Fruit fly (Drosophila melanogaster) whole organism, adult: ENCODE data around the gene mip130.

Experiments
- CG12768 ChIP-seq: fragments of 200-800 bp; sonication (Bioruptor generic); optimal IDR thresholded peaks from 2 replicates; lab custom pipeline; 2017; ENCODE audit warnings: missing biosample characterization, missing genetic modification characterization, mild to moderate bottlenecking, moderate library complexity, missing genetic modification reagents
- CG14711 ChIP-seq: fragments of 200-800 bp; sonication (Bioruptor generic); optimal IDR thresholded peaks from 2 replicates; lab custom pipeline; 2018; ENCODE audit warnings: missing biosample characterization, mild to moderate bottlenecking, missing genetic modification characterization, moderate library complexity
- CG1620 ChIP-seq: fragments of 200-800 bp; sonication (Bioruptor generic); optimal IDR thresholded peaks from 2 replicates; lab custom pipeline; 2016; ENCODE audit warnings: missing biosample characterization, missing genetic modification characterization
- CG33017 ChIP-seq: fragments of 200-800 bp; sonication (Bioruptor generic); optimal IDR thresholded peaks from 2 replicates; lab custom pipeline; 2018; ENCODE audit warnings: missing biosample characterization, mild to moderate bottlenecking, missing genetic modification characterization, moderate library complexity
- Clk ChIP-seq: fragments of 200-800 bp; sonication (Bioruptor generic); optimal IDR thresholded peaks from 2 replicates; lab custom pipeline; 2017; ENCODE audit warnings: missing biosample characterization, missing genetic modification characterization
- Crg-1 ChIP-seq: fragments of 200-800 bp; sonication (Bioruptor generic); optimal IDR thresholded peaks from 2 replicates; lab custom pipeline; 2016; ENCODE audit warnings: missing biosample characterization, missing genetic modification characterization
- Mnt ChIP-seq: fragments of 200-800 bp; sonication (Bioruptor generic); optimal IDR thresholded peaks from 2 replicates; lab custom pipeline; 2016; ENCODE audit warnings: missing biosample characterization, mild to moderate bottlenecking, missing genetic modification characterization
- bab1 ChIP-seq: fragments of 200-800 bp; sonication (Bioruptor generic); optimal IDR thresholded peaks from 3 replicates; lab custom pipeline; 2019; ENCODE audit warnings: missing biosample characterization, mild to moderate bottlenecking, missing genetic modification characterization, moderate library complexity
- cic ChIP-seq: fragments of 200-800 bp; sonication (Bioruptor generic); optimal IDR thresholded peaks from 2 replicates; lab custom pipeline; 2017; ENCODE audit warnings: missing biosample characterization, mild to moderate bottlenecking, missing genetic modification characterization, moderate library complexity
- cnc ChIP-seq, 2 experiments: fragments of >200 bp; optimal IDR thresholded peaks; 2 replicates each; lab custom pipeline; 2017
- kay ChIP-seq: fragments of 200-800 bp; sonication (Bioruptor generic); peaks from one replicate; lab custom pipeline; 2016; ENCODE audit warnings: missing biosample characterization, missing genetic modification characterization, borderline replicate concordance
- ovo ChIP-seq: fragments of 200-800 bp; sonication (Bioruptor generic); optimal IDR thresholded peaks from 2 replicates; lab custom pipeline; 2016; ENCODE audit warnings: missing biosample characterization, missing genetic modification characterization
- tj ChIP-seq: fragments of 200-800 bp; sonication (Bioruptor generic); optimal IDR thresholded peaks from 3 replicates; lab custom pipeline; 2017; ENCODE audit warnings: missing biosample characterization, mild to moderate bottlenecking, missing genetic modification characterization, moderate library complexity
- toe ChIP-seq: fragments of 200-800 bp; sonication (Bioruptor generic); optimal IDR thresholded peaks from 2 replicates; lab custom pipeline; 2016; ENCODE audit warnings: missing biosample characterization, missing genetic modification characterization

dm6 chrX:1963591-1964216, 55.7 kb downstream of the mip130 start:
- peak; percentile 82 for TF ChIP-seq Crg-1 (GFP tag; lab: Kevin White, UChicago)
- TF ChIP-seq CG33017 (tag; lab: Kevin White, UChicago) = peak; percentile 86
- peak; percentile 91 for TF ChIP-seq CG12768 (GFP tag; lab: Kevin White, UChicago)
- TF ChIP-seq Mnt (GFP tag; lab: Kevin White, UChicago) = peak; percentile 86
- peak; percentile 88 for TF ChIP-seq CG14711
- peak; percentile 68 for TF ChIP-seq Clk (GFP tag; lab: Kevin White, UChicago)
- no peak for TF ChIP-seq kay (GFP tag; lab: Kevin White, UChicago)
- TF ChIP-seq ovo (GFP tag; lab: Kevin White, UChicago) = peak; percentile 55
- TF ChIP-seq tj (GFP tag; lab: Kevin White, UChicago) = peak; percentile 91
- TF ChIP-seq bab1 (GFP tag; lab: Kevin White, UChicago) = peak; percentile 94
- no peak for TF ChIP-seq cnc (optimal IDR thresholded peaks at IDR 0.05; lab: Kevin White, UChicago)
- TF ChIP-seq cic (GFP tag; lab: Kevin White, UChicago) = peak; percentile 18
- peak; percentile 90 for TF ChIP-seq CG1620 (GFP tag; lab: Kevin White, UChicago)
- peak; percentile 81 for TF ChIP-seq toe (GFP tag; lab: Kevin White, UChicago)
